Worm (Caenorhabditis elegans) whole organism, young adult: ENCODE measurements around the gene unc-23.

ENCODE experiments used
- B0019.2 ChIP-seq: fragments of 200-800 bp; sonication (Bioruptor generic); conservative IDR thresholded peaks from 2 replicates; pipeline ENCODE4 v1.3.6; 2022; ENCODE audit warnings: missing genetic modification reagents, missing genetic modification characterization, missing compliant biosample characterization
- F49E8.2 ChIP-seq: sonication (generic microtip); optimal IDR thresholded peaks from 3 replicates; lab custom pipeline; 2017; ENCODE audit warnings: missing genetic modification characterization, mild to moderate bottlenecking, missing compliant biosample characterization, antibody characterized with exemption, moderate library complexity; ENCODE audit not compliant: insufficient read depth
- F57A8.1 ChIP-seq: fragments of 200-800 bp; sonication (Bioruptor generic); optimal IDR thresholded peaks from 2 replicates; lab custom pipeline; 2018; ENCODE audit warnings: mild to moderate bottlenecking, missing genetic modification characterization, moderate library complexity, missing compliant biosample characterization
- K12H6.12 ChIP-seq: fragments of 200-800 bp; sonication (Bioruptor generic); optimal IDR thresholded peaks from 2 replicates; lab custom pipeline; 2018; ENCODE audit warnings: mild to moderate bottlenecking, missing genetic modification characterization, missing compliant biosample characterization
- Y53F4B.3 ChIP-seq: fragments of 200-800 bp; sonication (Bioruptor generic); IDR thresholded peaks from 2 replicates; pipeline ENCODE4 v1.3.6; 2022; ENCODE audit warnings: missing genetic modification reagents, missing genetic modification characterization, missing compliant biosample characterization
- Y56A3A.18 ChIP-seq: fragments of 200-800 bp; sonication (Bioruptor generic); IDR thresholded peaks from 2 replicates; pipeline ENCODE4 v1.3.6; 2022; ENCODE audit warnings: missing genetic modification reagents, missing genetic modification characterization, missing compliant biosample characterization
- Y95B8A.8 ChIP-seq: fragments of 200-800 bp; sonication (Bioruptor generic); IDR thresholded peaks from 2 replicates; pipeline ENCODE4 v1.3.6; 2022; ENCODE audit warnings: missing genetic modification reagents, missing genetic modification characterization, missing compliant biosample characterization
- athp-1 ChIP-seq: sonication (generic microtip); optimal IDR thresholded peaks from 2 replicates; lab custom pipeline; 2017; ENCODE audit warnings: mild to moderate bottlenecking, missing genetic modification characterization, missing compliant biosample characterization
- attf-3 ChIP-seq: fragments of 200-800 bp; sonication (Bioruptor generic); conservative IDR thresholded peaks from 2 replicates; pipeline ENCODE4 v1.3.6; 2022; ENCODE audit warnings: missing genetic modification reagents, missing genetic modification characterization, missing compliant biosample characterization
- cebp-1 ChIP-seq, 2 experiments: fragments of 200-800 bp in 1 of 2; sonication (Bioruptor generic) in 1 of 2; sonication (generic microtip) in 1 of 2; IDR thresholded peaks in 1 of 2; optimal IDR thresholded peaks in 1 of 2; 2 replicates each; pipeline versions ENCODE4 v1.3.6 to Lab custom; 2017 to 2022; ENCODE audit warnings: missing compliant biosample characterization in 2 of 2, missing genetic modification characterization in 2 of 2, mild to moderate bottlenecking in 1 of 2, missing genetic modification reagents in 1 of 2, moderate library complexity in 1 of 2
- cebp-2 ChIP-seq: fragments of 200-800 bp; sonication (Bioruptor generic); IDR thresholded peaks from 2 replicates; pipeline ENCODE4 v1.3.6; 2022; ENCODE audit warnings: missing genetic modification characterization, missing compliant biosample characterization
- ceh-91 ChIP-seq: fragments of 200-800 bp; sonication (Bioruptor generic); IDR thresholded peaks from 2 replicates; pipeline ENCODE4 v1.3.6; 2022; ENCODE audit warnings: missing genetic modification reagents, missing genetic modification characterization, missing compliant biosample characterization
- die-1 ChIP-seq: sonication (generic microtip); optimal IDR thresholded peaks from 2 replicates; lab custom pipeline; 2016; ENCODE audit warnings: missing genotype, mild to moderate bottlenecking, missing genetic modification characterization, missing compliant biosample characterization
- dox-1 ChIP-seq: fragments of 200-800 bp; sonication (Bioruptor generic); IDR thresholded peaks from 2 replicates; pipeline ENCODE4 v1.3.6; 2022; ENCODE audit warnings: missing genetic modification reagents, missing genetic modification characterization, missing compliant biosample characterization
- egrh-3 ChIP-seq: fragments of 200-800 bp; sonication (Bioruptor generic); IDR thresholded peaks from 2 replicates; pipeline ENCODE4 v1.3.6; 2022; ENCODE audit warnings: missing genetic modification reagents, missing genetic modification characterization, missing compliant biosample characterization
- fkh-3 ChIP-seq: sonication (generic microtip); optimal IDR thresholded peaks from 2 replicates; lab custom pipeline; 2016; ENCODE audit warnings: mild to moderate bottlenecking, missing genetic modification characterization, missing compliant biosample characterization
- him-1 ChIP-seq: sonication (generic microtip); optimal IDR thresholded peaks from 2 replicates; lab custom pipeline; 2016; ENCODE audit warnings: missing genotype, missing genetic modification reagents, missing genetic modification characterization, missing compliant biosample characterization
- hlh-12 ChIP-seq: sonication (generic microtip); optimal IDR thresholded peaks from 2 replicates; lab custom pipeline; 2016; ENCODE audit warnings: missing genetic modification characterization, missing compliant biosample characterization
- let-607 ChIP-seq, 2 experiments: fragments of 200-800 bp in 1 of 2; sonication (Bioruptor generic) in 1 of 2; sonication (generic microtip) in 1 of 2; optimal IDR thresholded peaks; 2 replicates each; lab custom pipeline; 2016 to 2018; ENCODE audit warnings: mild to moderate bottlenecking in 2 of 2, missing compliant biosample characterization in 2 of 2, missing genetic modification characterization in 2 of 2, moderate library complexity in 2 of 2, missing genotype in 1 of 2
- lin-26 ChIP-seq: fragments of 200-800 bp; sonication (Bioruptor generic); IDR thresholded peaks from 2 replicates; pipeline ENCODE4 v1.3.6; 2022; ENCODE audit warnings: missing genetic modification reagents, missing genetic modification characterization, missing compliant biosample characterization
- lsy-27 ChIP-seq: sonication (generic microtip); optimal IDR thresholded peaks from 2 replicates; lab custom pipeline; 2017; ENCODE audit warnings: missing genetic modification characterization, mild to moderate bottlenecking, missing compliant biosample characterization, antibody characterized with exemption, missing genotype, borderline replicate concordance; ENCODE audit not compliant: insufficient read depth
- nfya-1 ChIP-seq: sonication (generic microtip); optimal IDR thresholded peaks from 2 replicates; lab custom pipeline; 2017; ENCODE audit warnings: antibody characterized with exemption, missing compliant biosample characterization, missing genetic modification characterization, borderline replicate concordance; ENCODE audit not compliant: insufficient read depth
- nhr-80 ChIP-seq: sonication (generic microtip); optimal IDR thresholded peaks from 2 replicates; lab custom pipeline; 2016; ENCODE audit warnings: missing genetic modification characterization, missing compliant biosample characterization
- nhr-90 ChIP-seq: sonication (generic microtip); optimal IDR thresholded peaks from 2 replicates; lab custom pipeline; 2016; ENCODE audit warnings: missing genotype, mild to moderate bottlenecking, missing genetic modification characterization, missing compliant biosample characterization
- rcor-1 ChIP-seq: fragments of 200-800 bp; sonication (Bioruptor generic); IDR thresholded peaks from 2 replicates; pipeline ENCODE4 v1.3.6; 2022; ENCODE audit warnings: missing genetic modification reagents, missing genetic modification characterization, missing compliant biosample characterization
- sptf-2 ChIP-seq: fragments of 200-800 bp; sonication (Bioruptor generic); optimal IDR thresholded peaks from 2 replicates; lab custom pipeline; 2018; ENCODE audit warnings: mild to moderate bottlenecking, missing genetic modification characterization, missing compliant biosample characterization
- tbp1 ChIP-seq: fragments of 200-800 bp; sonication (Bioruptor generic); optimal IDR thresholded peaks from 2 replicates; lab custom pipeline; 2018; ENCODE audit warnings: mild to moderate bottlenecking, missing genetic modification characterization, missing compliant biosample characterization
- ztf-25 ChIP-seq: fragments of 200-800 bp; sonication (Bioruptor generic); IDR thresholded peaks from 2 replicates; pipeline ENCODE4 v1.3.6; 2022; ENCODE audit warnings: missing genetic modification reagents, missing genetic modification characterization, missing compliant biosample characterization
- ztf-3 ChIP-seq: fragments of 200-800 bp; sonication (Bioruptor generic); optimal IDR thresholded peaks from 2 replicates; lab custom pipeline; 2018; ENCODE audit warnings: mild to moderate bottlenecking, missing genetic modification characterization, missing compliant biosample characterization
- ztf-6 ChIP-seq: fragments of 200-800 bp; sonication (Bioruptor generic); IDR thresholded peaks from 2 replicates; pipeline ENCODE4 v1.3.6; 2022; ENCODE audit warnings: missing genetic modification reagents, missing genetic modification characterization, missing compliant biosample characterization

Gene unc-23

DNA sequence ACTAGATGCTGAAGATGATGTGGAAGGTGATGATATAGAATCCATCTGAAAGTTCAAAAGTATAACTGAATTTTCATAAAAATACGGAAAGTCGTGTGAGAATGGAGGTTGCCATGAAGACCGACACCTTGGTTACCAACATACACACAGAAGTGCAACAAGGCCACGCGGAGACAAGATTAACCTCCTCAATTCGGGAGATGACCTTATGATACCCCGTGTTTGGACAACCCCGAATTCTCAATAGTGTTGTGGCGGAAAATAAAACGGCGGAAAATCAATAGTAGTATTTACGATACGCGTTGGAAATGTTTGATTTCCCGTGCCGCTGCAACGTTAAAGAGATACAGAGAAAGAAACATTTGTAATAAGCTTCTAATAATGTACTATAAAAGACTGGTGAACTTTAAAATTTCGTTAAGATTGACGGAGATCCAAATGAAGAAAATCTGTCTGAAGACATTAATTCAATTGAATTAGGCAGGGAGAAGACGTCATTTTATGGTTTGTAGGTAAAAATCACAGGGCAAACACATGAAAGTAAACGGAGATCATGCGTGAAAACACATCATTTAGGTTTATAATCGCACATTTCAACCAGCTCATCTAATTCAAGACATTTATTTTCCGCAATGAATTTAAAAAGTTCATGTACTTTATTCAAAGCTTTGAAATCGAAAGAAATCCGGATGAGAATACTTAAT lies 28.0 kb downstream of the unc-23 start, which contains the start of gene nhr-44:
TSS of gene nhr-44 (minus strand) at position 51 of the 704 bp plus-strand sequence.
- TF ChIP-seq rcor-1 (GFP tag; lab: Robert Waterston, UW) (no peak), let-607 (tag; optimal IDR thresholded peaks at IDR 0.05; lab: Kevin White, UChicago) (no peak), lin-26 (no peak), B0019.2 (no peak), cebp-2 (GFP tag; lab: Robert Waterston, UW) (no peak), F57A8.1 (GFP tag; lab: Kevin White, UChicago) (no peak), him-1 (tag; lab: Kevin White, UChicago) (no peak), tbp1 (GFP tag; lab: Kevin White, UChicago) (no peak), hlh-12 (tag; lab: Kevin White, UChicago) (no peak), ztf-6 (GFP tag; lab: Robert Waterston, UW) (no peak), athp-1 (no peak), nfya-1 (tag; lab: Kevin White, UChicago) (no peak), lsy-27 (no peak), ztf-3 (GFP tag; lab: Kevin White, UChicago) (no peak), ztf-25 (GFP tag; lab: Robert Waterston, UW) (no peak), F49E8.2 (tag; lab: Kevin White, UChicago) (no peak), die-1 (tag; lab: Kevin White, UChicago) (no peak), cebp-1 (GFP tag; IDR thresholded peaks at IDR 0.05; lab: Robert Waterston, UW) (no peak), cebp-1 (tag; optimal IDR thresholded peaks at IDR 0.05; lab: Kevin White, UChicago) (no peak)

DNA sequence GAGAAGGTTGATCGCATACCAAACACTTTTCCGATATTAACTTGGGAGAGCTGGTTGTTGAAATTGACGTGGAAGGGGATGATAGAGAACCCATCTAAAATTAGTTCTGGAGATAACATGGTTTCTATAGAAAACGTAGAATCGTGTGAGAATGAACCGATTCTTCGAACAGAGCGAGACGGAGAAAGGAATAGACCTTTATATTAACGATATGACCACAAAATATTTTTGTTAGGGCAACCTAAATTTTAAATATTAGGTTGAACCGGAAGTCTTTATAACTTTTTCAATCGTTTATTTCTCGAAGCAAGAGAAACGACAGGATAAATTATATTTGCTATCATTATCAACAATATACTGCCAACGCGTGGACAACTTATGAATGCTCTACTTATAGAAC lies 29.9 kb downstream of the unc-23 start, which contains the start of gene nhr-219:
TSS of gene nhr-219 (minus strand) at position 101 of the 400 bp plus-strand sequence.
- TF ChIP-seq Y53F4B.3 (no peak), Y95B8A.8 (GFP tag; lab: Robert Waterston, UW) (no peak), egrh-3 (no peak), dox-1 (GFP tag; lab: Robert Waterston, UW) (no peak), fkh-3 (tag; lab: Kevin White, UChicago) (no peak)

DNA sequence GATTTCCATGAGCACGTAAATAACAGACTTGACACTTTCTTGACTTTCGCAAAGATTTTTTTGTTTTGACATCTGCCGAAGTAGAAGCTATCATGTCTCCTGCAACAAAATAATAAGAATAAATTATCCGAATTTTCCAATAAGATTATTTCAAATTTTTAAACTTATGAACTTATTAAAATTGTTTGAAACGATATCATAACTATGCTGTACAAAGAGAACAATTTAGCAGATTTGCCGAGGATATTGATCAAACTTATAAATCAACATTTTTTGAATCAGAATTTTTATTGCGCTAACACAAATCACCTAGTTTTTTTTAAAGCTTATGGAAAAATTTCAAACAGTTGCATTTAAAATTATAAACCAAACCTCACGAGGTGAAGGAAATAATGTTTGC lies 36.1 kb downstream of the unc-23 start, which contains the start of gene nhr-195:
TSS of gene nhr-195 (minus strand) at position 101 of the 400 bp plus-strand sequence.
- TF ChIP-seq him-1 (tag; lab: Kevin White, UChicago) (no peak), B0019.2 (no peak), nhr-90 (tag; lab: Kevin White, UChicago) (no peak), sptf-2 (GFP tag; lab: Kevin White, UChicago) (no peak), Y56A3A.18 (GFP tag; lab: Robert Waterston, UW) (no peak), lsy-27 (no peak)

DNA sequence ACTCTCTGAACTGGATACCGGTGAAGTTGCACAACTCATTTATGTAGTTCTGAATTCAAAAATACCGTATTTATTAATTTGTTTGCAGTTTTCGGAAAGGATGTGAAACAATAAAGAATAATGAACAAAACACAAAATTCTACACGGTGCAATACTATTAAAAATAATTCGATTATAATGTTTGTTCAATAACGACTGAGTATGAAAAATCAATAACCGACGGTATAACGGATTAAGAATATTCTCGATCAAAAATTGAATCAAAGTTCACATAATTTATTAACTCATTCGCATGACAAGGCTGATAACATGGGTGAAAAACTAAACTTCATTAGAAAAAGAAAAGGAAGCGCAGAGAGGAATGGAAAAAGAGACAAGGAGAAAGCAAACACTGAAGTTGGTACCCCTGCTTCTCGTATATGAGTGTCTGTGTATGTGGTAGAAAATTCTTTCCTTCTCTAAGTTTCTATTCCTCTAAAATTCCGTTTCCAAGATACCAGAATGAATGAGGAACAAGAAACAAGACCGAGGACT lies 38.8 kb downstream of the unc-23 start, which contains the start of gene nhr-143:
TSS of gene nhr-143 (minus strand) at position 51 of the 534 bp plus-strand sequence.
- TF ChIP-seq nhr-80: peak; percentile 63
- TF ChIP-seq attf-3: no peak

DNA sequence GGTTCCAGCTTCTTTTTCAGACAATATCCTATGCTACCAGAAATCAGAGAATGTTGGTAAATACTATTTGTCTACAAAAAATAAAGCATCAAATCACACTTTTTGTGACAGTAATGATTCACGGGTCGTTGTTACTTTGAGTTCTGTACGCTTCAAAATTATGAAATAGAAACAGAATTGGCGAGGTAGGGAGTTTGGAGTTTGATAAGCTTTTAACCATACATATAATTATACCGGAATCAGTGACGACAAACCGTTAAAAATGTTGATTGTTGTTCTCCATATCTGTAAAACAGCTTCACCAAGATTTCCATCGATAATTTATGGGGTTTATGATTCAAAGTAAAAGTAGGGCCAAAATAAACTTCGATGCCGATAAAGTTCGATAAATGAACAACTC lies 41.7 kb downstream of the unc-23 start:
- TF ChIP-seq ceh-91: no peak
- peak; percentile 34; the same call in 1 of the 2 replicates for TF ChIP-seq cebp-1 (GFP tag; IDR thresholded peaks at IDR 0.05; lab: Robert Waterston, UW)
- no peak for TF ChIP-seq cebp-1 (tag; optimal IDR thresholded peaks at IDR 0.05; lab: Kevin White, UChicago)
- no peak for TF ChIP-seq K12H6.12
